Fruit fly (Drosophila melanogaster) whole organism: ENCODE results near the gene CG10428.

Source experiments
- pan ChIP-seq: fragments of >200 bp; optimal IDR thresholded peaks from 2 replicates; lab custom pipeline; 2017
- psq ChIP-seq: fragments of >200 bp; optimal IDR thresholded peaks from 2 replicates; lab custom pipeline; 2017

dm6 chr2L:18997148-18997547, 48.5 kb downstream of the CG10428 start, which contains the start of gene CG31792:
- TF ChIP-seq pan (lab: Kevin White, UChicago) (no peak), psq (lab: Kevin White, UChicago) (no peak)
